Fruit fly (Drosophila melanogaster) whole organism, wandering third instar larva: Measurements from ENCODE around the gene bmm.

Experiments
- Abd-B ChIP-seq: fragments of >200 bp; optimal IDR thresholded peaks from 2 replicates; lab custom pipeline; 2017; ENCODE audit warnings: missing biosample characterization, missing genetic modification characterization
- CG32264 ChIP-seq: fragments of 200-800 bp; sonication (Bioruptor generic); optimal IDR thresholded peaks from 2 replicates; lab custom pipeline; 2016; ENCODE audit warnings: missing biosample characterization, missing genetic modification characterization
- CG9705 ChIP-seq: fragments of 200-800 bp; sonication (Bioruptor generic); optimal IDR thresholded peaks from 2 replicates; lab custom pipeline; 2018; ENCODE audit warnings: missing biosample characterization, mild to moderate bottlenecking, missing genetic modification characterization
- CrebA ChIP-seq: fragments of 200-800 bp; sonication (Bioruptor generic); optimal IDR thresholded peaks from 2 replicates; lab custom pipeline; 2016; ENCODE audit warnings: missing biosample characterization, mild to moderate bottlenecking, missing genetic modification characterization, borderline replicate concordance
- Dfd ChIP-seq: fragments of >200 bp; optimal IDR thresholded peaks from 2 replicates; lab custom pipeline; 2017; ENCODE audit warnings: missing biosample characterization, missing genetic modification characterization
- Dif ChIP-seq: fragments of 200-275, 200-300 bp; sonication (Bioruptor generic); optimal IDR thresholded peaks from 2 replicates; lab custom pipeline; 2018; ENCODE audit warnings: missing biosample characterization, missing genetic modification characterization; ENCODE audit not compliant: partially characterized antibody
- GATAd ChIP-seq: sonication (Bioruptor generic); optimal IDR thresholded peaks from 2 replicates; lab custom pipeline; 2016; ENCODE audit warnings: missing biosample characterization, missing genetic modification characterization
- HLH106 ChIP-seq: fragments of 200-800 bp; optimal IDR thresholded peaks from 3 replicates; lab custom pipeline; 2019; ENCODE audit warnings: missing biosample characterization, mild to moderate bottlenecking, missing genetic modification characterization, moderate library complexity
- Hnf4 ChIP-seq: fragments of 200-800 bp; sonication (Bioruptor generic); optimal IDR thresholded peaks from 2 replicates; lab custom pipeline; 2016; ENCODE audit warnings: missing biosample characterization, mild to moderate bottlenecking, missing genetic modification characterization
- Hr78 ChIP-seq: fragments of >200 bp; optimal IDR thresholded peaks from 2 replicates; lab custom pipeline; 2017; ENCODE audit warnings: missing biosample characterization, missing genetic modification characterization
- Hr83 ChIP-seq: fragments of 200-300 bp; sonication (Bioruptor generic); optimal IDR thresholded peaks from 2 replicates; lab custom pipeline; 2016; ENCODE audit warnings: missing biosample characterization, mild to moderate bottlenecking, missing genetic modification characterization, moderate library complexity; ENCODE audit not compliant: poor library complexity, severe bottlenecking
- Jra ChIP-seq: sonication (Bioruptor generic); optimal IDR thresholded peaks from 2 replicates; lab custom pipeline; 2016; ENCODE audit warnings: missing biosample characterization, missing genetic modification characterization
- Mio ChIP-seq: sonication (Bioruptor generic); optimal IDR thresholded peaks from 2 replicates; lab custom pipeline; 2016; ENCODE audit warnings: missing biosample characterization, missing genetic modification characterization
- Myc ChIP-seq: fragments of >200 bp; optimal IDR thresholded peaks from 2 replicates; lab custom pipeline; 2017
- N ChIP-seq: fragments of >200 bp; optimal IDR thresholded peaks from 2 replicates; lab custom pipeline; 2018; ENCODE audit warnings: missing biosample characterization, missing external identifiers, missing genetic modification characterization
- OdsH ChIP-seq: fragments of 200-800 bp; sonication (Bioruptor generic); optimal IDR thresholded peaks from 2 replicates; lab custom pipeline; 2016; ENCODE audit warnings: missing biosample characterization, mild to moderate bottlenecking, missing genetic modification characterization
- Rel ChIP-seq, 2 experiments: fragments of 200-800 bp; sonication (Bioruptor generic) in 1 of 2; optimal IDR thresholded peaks; 2 replicates in 1 of 2; 3 replicates in 1 of 2; lab custom pipeline; 2016 to 2019; ENCODE audit warnings: mild to moderate bottlenecking in 2 of 2, missing biosample characterization in 2 of 2, missing genetic modification characterization in 2 of 2, moderate library complexity in 1 of 2
- Sp1 ChIP-seq: fragments of 200-800 bp; sonication (Bioruptor generic); optimal IDR thresholded peaks from 3 replicates; lab custom pipeline; 2019; ENCODE audit warnings: missing biosample characterization, mild to moderate bottlenecking, missing genetic modification characterization, moderate library complexity
- Vsx2 ChIP-seq: fragments of 200-300, 225-300 bp; sonication (Bioruptor generic); optimal IDR thresholded peaks from 2 replicates; lab custom pipeline; 2018; ENCODE audit warnings: missing biosample characterization, missing genetic modification characterization; ENCODE audit not compliant: partially characterized antibody
- br ChIP-seq: fragments of 200-800 bp; sonication (Bioruptor generic); optimal IDR thresholded peaks from 2 replicates; lab custom pipeline; 2016; ENCODE audit warnings: missing biosample characterization, missing genetic modification characterization
- brk ChIP-seq: fragments of 200-800 bp; sonication (Bioruptor generic); optimal IDR thresholded peaks from 2 replicates; lab custom pipeline; 2016; ENCODE audit warnings: missing biosample characterization, mild to moderate bottlenecking, missing genetic modification characterization
- dl ChIP-seq, 2 experiments: fragments of 175-275, 200-275 bp in 1 of 2; fragments of 200-275 bp in 1 of 2; sonication (Bioruptor generic); optimal IDR thresholded peaks; lab custom pipeline; 2018; ENCODE audit warnings: mild to moderate bottlenecking in 2 of 2, missing biosample characterization in 2 of 2, missing genetic modification characterization in 2 of 2, moderate library complexity in 2 of 2; ENCODE audit not compliant: partially characterized antibody in 2 of 2, insufficient read depth in 1 of 2
- dmrt93B ChIP-seq: fragments of 200-800 bp; sonication (Bioruptor generic); optimal IDR thresholded peaks from 2 replicates; lab custom pipeline; 2018; ENCODE audit warnings: missing biosample characterization, mild to moderate bottlenecking, missing genetic modification characterization
- dsf ChIP-seq: sonication (Bioruptor generic); optimal IDR thresholded peaks from 2 replicates; lab custom pipeline; 2016; ENCODE audit warnings: missing biosample characterization, missing genetic modification characterization, borderline replicate concordance
- ey ChIP-seq: fragments of 200-800 bp; sonication (Bioruptor generic); optimal IDR thresholded peaks from 2 replicates; lab custom pipeline; 2016; ENCODE audit warnings: missing biosample characterization, missing genetic modification characterization
- foxo ChIP-seq, 2 experiments: fragments of 200-800 bp; sonication (Bioruptor generic); optimal IDR thresholded peaks; 2 replicates in 1 of 2; 3 replicates in 1 of 2; lab custom pipeline; 2016 to 2017; ENCODE audit warnings: missing biosample characterization in 2 of 2, missing genetic modification characterization in 2 of 2
- fru ChIP-seq: fragments of 200-800 bp; sonication (Bioruptor generic); optimal IDR thresholded peaks from 3 replicates; lab custom pipeline; 2016; ENCODE audit warnings: missing biosample characterization, mild to moderate bottlenecking, missing genetic modification characterization
- h ChIP-seq: fragments of 200-800 bp; sonication (Bioruptor generic); optimal IDR thresholded peaks from 3 replicates; lab custom pipeline; 2016; ENCODE audit warnings: missing biosample characterization, mild to moderate bottlenecking, missing genetic modification characterization
- jim ChIP-seq: fragments of 175-275, 200-325 bp; sonication (Bioruptor generic); optimal IDR thresholded peaks from 2 replicates; lab custom pipeline; 2016; ENCODE audit warnings: missing biosample characterization, mild to moderate bottlenecking, missing genetic modification characterization
- lola ChIP-seq: fragments of >200 bp; optimal IDR thresholded peaks from 2 replicates; lab custom pipeline; 2017; ENCODE audit warnings: missing biosample characterization, missing genetic modification characterization
- pan ChIP-seq: fragments of >200 bp; optimal IDR thresholded peaks from 2 replicates; lab custom pipeline; 2017
- psq ChIP-seq: fragments of 200-800 bp; sonication (Bioruptor generic); optimal IDR thresholded peaks from 3 replicates; lab custom pipeline; 2017; ENCODE audit warnings: missing biosample characterization, mild to moderate bottlenecking, missing genetic modification characterization, moderate library complexity
- rgr ChIP-seq: fragments of 200-800 bp; sonication (Bioruptor generic); optimal IDR thresholded peaks from 3 replicates; lab custom pipeline; 2016; ENCODE audit warnings: missing biosample characterization, mild to moderate bottlenecking, missing genetic modification characterization
- sage ChIP-seq: fragments of 200-800 bp; sonication (Bioruptor generic); optimal IDR thresholded peaks from 2 replicates; lab custom pipeline; 2016; ENCODE audit warnings: missing biosample characterization, mild to moderate bottlenecking, missing genetic modification characterization
- sv ChIP-seq: fragments of 200-800 bp; sonication (Bioruptor generic); optimal IDR thresholded peaks from 3 replicates; lab custom pipeline; 2016; ENCODE audit warnings: missing biosample characterization, missing genetic modification characterization
- tai ChIP-seq: sonication (Bioruptor generic); optimal IDR thresholded peaks from 2 replicates; lab custom pipeline; 2016; ENCODE audit warnings: missing biosample characterization, missing genetic modification characterization
- usp ChIP-seq: fragments of >200 bp; optimal IDR thresholded peaks from 2 replicates; lab custom pipeline; 2017; ENCODE audit warnings: missing biosample characterization, missing genetic modification characterization
- woc ChIP-seq: sonication (Bioruptor generic); optimal IDR thresholded peaks from 2 replicates; lab custom pipeline; 2016; ENCODE audit warnings: missing biosample characterization, mild to moderate bottlenecking, missing genetic modification characterization

The bmm gene

DNA sequence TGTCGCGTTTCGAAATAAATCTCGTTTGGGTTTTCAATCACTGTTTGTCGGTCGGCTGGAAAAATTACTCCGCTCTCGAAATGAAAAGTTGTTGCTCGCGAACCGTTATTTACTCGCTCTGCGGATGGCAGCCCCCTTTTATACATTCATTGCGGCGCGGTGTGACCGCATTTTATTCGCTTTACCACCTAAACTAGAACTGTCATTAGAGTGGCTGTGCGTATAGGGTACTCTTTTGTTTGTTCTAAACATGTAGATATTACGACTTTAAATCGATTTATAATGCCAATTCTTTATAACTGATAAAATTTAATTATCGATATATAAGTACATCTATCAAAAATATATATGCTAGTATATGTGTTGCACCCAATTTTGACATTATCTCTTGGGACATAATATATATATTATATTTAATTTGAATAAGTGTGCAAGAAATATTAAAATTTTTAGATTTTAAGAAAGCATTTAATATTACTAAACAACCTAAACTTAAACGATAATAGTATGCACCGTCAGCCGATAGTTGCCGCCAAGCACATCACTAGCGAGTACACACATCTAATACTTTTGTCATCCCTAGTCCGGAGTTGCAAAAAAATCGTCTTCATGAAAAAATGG, at the start of gene bmm, which contains the start of gene Tdrd3:
bmm (minus strand) TSS at position 183 of the 621 bp plus-strand sequence.
Tdrd3 (plus strand) TSS at position 562 of the 621 bp plus-strand sequence.
- TF ChIP-seq Mio (GFP tag; lab: Kevin White, UChicago) (no peak), OdsH (GFP tag; lab: Kevin White, UChicago) (peak; percentile 77), woc (peak; percentile 64), Dif (GFP tag; lab: Kevin White, UChicago) (peak; percentile 51), Hr78 (GFP tag; lab: Kevin White, UChicago) (no peak), tai (GFP tag; lab: Kevin White, UChicago) (no peak), Dfd (no peak), br (GFP tag; lab: Kevin White, UChicago) (peak; percentile 24), pan (lab: Kevin White, UChicago) (no peak), CrebA (GFP tag; lab: Kevin White, UChicago) (no peak), dl (GFP tag; optimal IDR thresholded peaks at IDR 0.05; lab: Kevin White, UChicago; ENCODE audit: insufficient read depth in 1 of 2, partially characterized antibody in 2 of 2) (no peak), Vsx2 (GFP tag; lab: Kevin White, UChicago) (no peak), Abd-B (GFP tag; lab: Kevin White, UChicago) (no peak), Hr83 (GFP tag; lab: Kevin White, UChicago) (peak; percentile 90), ey (GFP tag; lab: Kevin White, UChicago) (peak; percentile 67), GATAd (GFP tag; lab: Kevin White, UChicago) (peak; percentile 54), fru (GFP tag; lab: Kevin White, UChicago) (peak; percentile 60), lola (no peak), Myc (lab: Kevin White, UChicago) (no peak), Rel (GFP tag; optimal IDR thresholded peaks at IDR 0.05; lab: Kevin White, UChicago) (no peak), Rel (tag; optimal IDR thresholded peaks at IDR 0.05; lab: Kevin White, UChicago) (peak; percentile 48), CG32264 (no peak), brk (peak; percentile 76), psq (peak; percentile 79), usp (GFP tag; lab: Kevin White, UChicago) (no peak), h (peak; percentile 50), Hnf4 (GFP tag; lab: Kevin White, UChicago) (peak; percentile 74), rgr (GFP tag; lab: Kevin White, UChicago) (peak; percentile 77), Sp1 (peak; percentile 87), N (no peak), Jra (no peak), sv (peak; percentile 58), jim (GFP tag; lab: Kevin White, UChicago) (peak; percentile 61), foxo (GFP tag; optimal IDR thresholded peaks at IDR 0.05; lab: Kevin White, UChicago) (peak in 1 of 2 experiments; percentile 83), sage (GFP tag; lab: Kevin White, UChicago) (peak; percentile 19), dmrt93B (GFP tag; lab: Kevin White, UChicago) (peak; percentile 75), dsf (GFP tag; lab: Kevin White, UChicago) (peak; percentile 23), HLH106 (tag; lab: Kevin White, UChicago) (peak; percentile 85), CG9705 (GFP tag; lab: Kevin White, UChicago) (peak; percentile 72)

dm6 chr3L:14822364-14822763, 36.2 kb upstream of the bmm start:
- TF ChIP-seq Abd-B (GFP tag; lab: Kevin White, UChicago) (no peak), Sp1 (no peak), br (GFP tag; lab: Kevin White, UChicago) (no peak), Hr83 (GFP tag; lab: Kevin White, UChicago) (no peak), N (no peak), foxo (GFP tag; optimal IDR thresholded peaks at IDR 0.05; lab: Kevin White, UChicago) (no peak), Myc (lab: Kevin White, UChicago) (no peak), dmrt93B (GFP tag; lab: Kevin White, UChicago) (no peak), OdsH (GFP tag; lab: Kevin White, UChicago) (no peak), fru (GFP tag; lab: Kevin White, UChicago) (no peak), dsf (GFP tag; lab: Kevin White, UChicago) (no peak), sage (GFP tag; lab: Kevin White, UChicago) (no peak), Hnf4 (GFP tag; lab: Kevin White, UChicago) (no peak), Dif (GFP tag; lab: Kevin White, UChicago) (no peak), jim (GFP tag; lab: Kevin White, UChicago) (no peak), ey (GFP tag; lab: Kevin White, UChicago) (no peak), Rel (GFP tag; optimal IDR thresholded peaks at IDR 0.05; lab: Kevin White, UChicago) (no peak), Rel (tag; optimal IDR thresholded peaks at IDR 0.05; lab: Kevin White, UChicago) (no peak), psq (no peak), HLH106 (tag; lab: Kevin White, UChicago) (no peak), Dfd (no peak)
